Worm (Caenorhabditis elegans) whole organism, L3 larva: Measurements from ENCODE around the gene F23F1.6.
A peak's percentile ranks its signal among the peaks of the same experiment; 100 is the strongest.

Experiments used
- R02D3.7 ChIP-seq: fragments of 150-350 bp; optimal IDR thresholded peaks from 2 replicates; lab custom pipeline; 2014; ENCODE audit warnings: missing biosample characterization, missing genetic modification characterization
- ZK546.5 ChIP-seq: sonication (generic microtip); optimal IDR thresholded peaks from 2 replicates; lab custom pipeline; 2017; ENCODE audit warnings: missing biosample characterization, missing genetic modification characterization
- ama-1 ChIP-seq: fragments of 150-350 bp; optimal IDR thresholded peaks from 2 replicates; lab custom pipeline; 2018
- ceh-16 ChIP-seq: sonication (generic microtip); optimal IDR thresholded peaks from 2 replicates; lab custom pipeline; 2017; ENCODE audit warnings: missing biosample characterization, missing genetic modification characterization
- ceh-28 ChIP-seq: fragments of 150-350 bp; optimal IDR thresholded peaks from 2 replicates; lab custom pipeline; 2014; ENCODE audit warnings: missing biosample characterization, missing genetic modification reagents, missing genetic modification characterization
- ceh-82 ChIP-seq: fragments of 150-350 bp; optimal IDR thresholded peaks from 2 replicates; lab custom pipeline; 2014; ENCODE audit warnings: missing biosample characterization, missing genetic modification characterization
- daf-12 ChIP-seq: fragments of 150-350 bp; optimal IDR thresholded peaks from 2 replicates; lab custom pipeline; 2014; ENCODE audit warnings: missing biosample characterization, missing genetic modification reagents, missing genetic modification characterization
- egl-27 ChIP-seq: sonication (generic microtip); optimal IDR thresholded peaks from 4 replicates; lab custom pipeline; 2017; ENCODE audit warnings: missing biosample characterization, missing genetic modification reagents, missing genetic modification characterization
- elt-1 ChIP-seq: fragments of 150-350 bp; optimal IDR thresholded peaks from 2 replicates; lab custom pipeline; 2014; ENCODE audit warnings: missing biosample characterization, missing genetic modification characterization
- elt-2 ChIP-seq: sonication (generic microtip); optimal IDR thresholded peaks from 2 replicates; lab custom pipeline; 2016; ENCODE audit warnings: missing genetic modification reagents, mild to moderate bottlenecking, missing genetic modification characterization, missing compliant biosample characterization
- elt-3 ChIP-seq, 3 experiments: fragments of 150-350 bp in 1 of 3; sonication (generic microtip) in 2 of 3; optimal IDR thresholded peaks; 2 replicates in 2 of 3; 4 replicates in 1 of 3; lab custom pipeline; 2014 to 2017; ENCODE audit warnings: missing biosample characterization in 3 of 3, missing genetic modification characterization in 3 of 3
- eor-1 ChIP-seq, 2 experiments: fragments of 150-350 bp; optimal IDR thresholded peaks; 2 replicates each; lab custom pipeline; 2014 to 2018; ENCODE audit warnings: missing biosample characterization in 2 of 2, missing genetic modification characterization in 2 of 2
- fkh-10 ChIP-seq: sonication (generic microtip); optimal IDR thresholded peaks from 2 replicates; lab custom pipeline; 2017; ENCODE audit warnings: missing biosample characterization, missing genetic modification reagents, missing genetic modification characterization
- fkh-2 ChIP-seq: fragments of 150-350 bp; optimal IDR thresholded peaks from 2 replicates; lab custom pipeline; 2014; ENCODE audit warnings: missing biosample characterization, missing genetic modification reagents, missing genetic modification characterization
- fos-1 ChIP-seq: fragments of 150-350 bp; optimal IDR thresholded peaks from 2 replicates; lab custom pipeline; 2014; ENCODE audit warnings: missing biosample characterization, missing genetic modification characterization
- hmg-11 ChIP-seq: sonication (generic microtip); optimal IDR thresholded peaks from 2 replicates; lab custom pipeline; 2016; ENCODE audit warnings: missing genetic modification characterization, missing compliant biosample characterization
- jun-1 ChIP-seq: fragments of 150-350 bp; optimal IDR thresholded peaks from 2 replicates; lab custom pipeline; 2014; ENCODE audit warnings: missing biosample characterization, missing genetic modification reagents, missing genetic modification characterization
- lin-15B ChIP-seq: fragments of 150-350 bp; optimal IDR thresholded peaks from 2 replicates; lab custom pipeline; 2014; ENCODE audit warnings: missing biosample characterization, missing genetic modification characterization
- lin-39 ChIP-seq: fragments of 150-350 bp; optimal IDR thresholded peaks from 2 replicates; lab custom pipeline; 2018; ENCODE audit warnings: missing biosample characterization, missing genetic modification reagents, missing genetic modification characterization
- lsy-12 ChIP-seq: sonication (generic microtip); optimal IDR thresholded peaks from 2 replicates; lab custom pipeline; 2016; ENCODE audit warnings: mild to moderate bottlenecking, missing genetic modification characterization, missing compliant biosample characterization
- mdl-1 ChIP-seq: fragments of 150-350 bp; optimal IDR thresholded peaks from 2 replicates; lab custom pipeline; 2014; ENCODE audit warnings: missing biosample characterization, missing genetic modification characterization
- mml-1 ChIP-seq: fragments of 150-350 bp; sonication (generic microtip); optimal IDR thresholded peaks from 3 replicates; lab custom pipeline; 2014; ENCODE audit warnings: missing biosample characterization, missing genetic modification characterization
- nfya-1 ChIP-seq: sonication (generic microtip); optimal IDR thresholded peaks from 2 replicates; lab custom pipeline; 2017; ENCODE audit warnings: missing genetic modification characterization, mild to moderate bottlenecking, missing compliant biosample characterization, antibody characterized with exemption, moderate library complexity; ENCODE audit not compliant: insufficient read depth
- nhr-12 ChIP-seq: fragments of 150-350 bp; optimal IDR thresholded peaks from 2 replicates; lab custom pipeline; 2014; ENCODE audit warnings: missing biosample characterization, missing genetic modification characterization
- nhr-23 ChIP-seq: fragments of 150-350 bp; optimal IDR thresholded peaks from 2 replicates; lab custom pipeline; 2014; ENCODE audit warnings: missing biosample characterization, missing genetic modification reagents, missing genetic modification characterization
- nhr-237 ChIP-seq: fragments of 150-350 bp; optimal IDR thresholded peaks from 2 replicates; lab custom pipeline; 2014; ENCODE audit warnings: missing biosample characterization, missing genetic modification characterization
- nhr-25 ChIP-seq: sonication (generic microtip); optimal IDR thresholded peaks from 2 replicates; lab custom pipeline; 2017; ENCODE audit warnings: missing biosample characterization, missing genetic modification characterization
- nhr-28 ChIP-seq: fragments of 150-350 bp; optimal IDR thresholded peaks from 2 replicates; lab custom pipeline; 2014; ENCODE audit warnings: missing biosample characterization, missing genetic modification characterization
- nhr-67 ChIP-seq: fragments of 150-350 bp; optimal IDR thresholded peaks from 2 replicates; lab custom pipeline; 2014; ENCODE audit warnings: missing biosample characterization, missing genetic modification characterization
- nhr-76 ChIP-seq: fragments of 150-350 bp; sonication (generic microtip); optimal IDR thresholded peaks from 5 replicates; lab custom pipeline; 2014; ENCODE audit warnings: missing biosample characterization, missing genetic modification characterization
- nhr-77 ChIP-seq: fragments of 150-350 bp; optimal IDR thresholded peaks from 2 replicates; lab custom pipeline; 2014; ENCODE audit warnings: missing biosample characterization, missing genetic modification characterization
- pha-4 ChIP-seq: fragments of 150-350 bp; optimal IDR thresholded peaks from 2 replicates; lab custom pipeline; 2014; ENCODE audit warnings: missing biosample characterization, missing genetic modification reagents, missing genetic modification characterization
- pqm-1 ChIP-seq: fragments of 150-350 bp; optimal IDR thresholded peaks from 2 replicates; lab custom pipeline; 2017; ENCODE audit warnings: missing biosample characterization, missing genetic modification characterization, inconsistent platforms
- sea-2 ChIP-seq: fragments of 150-350 bp; sonication (generic microtip); optimal IDR thresholded peaks from 4 replicates; lab custom pipeline; 2014; ENCODE audit warnings: missing biosample characterization, missing genetic modification reagents, missing genetic modification characterization
- snpc-4 ChIP-seq: fragments of 150-350 bp; optimal IDR thresholded peaks from 2 replicates; lab custom pipeline; 2014; ENCODE audit warnings: missing biosample characterization, missing genetic modification characterization
- tbx-2 ChIP-seq: sonication (generic microtip); optimal IDR thresholded peaks from 2 replicates; lab custom pipeline; 2016; ENCODE audit warnings: mild to moderate bottlenecking, missing genetic modification characterization, missing compliant biosample characterization
- unc-39 ChIP-seq: sonication (generic microtip); optimal IDR thresholded peaks from 4 replicates; lab custom pipeline; 2017; ENCODE audit warnings: missing biosample characterization, missing genetic modification characterization
- unc-62 ChIP-seq: fragments of 150-350 bp; sonication (generic microtip); optimal IDR thresholded peaks from 4 replicates; lab custom pipeline; 2014; ENCODE audit warnings: missing biosample characterization, missing genetic modification reagents, missing genetic modification characterization
- zag-1 ChIP-seq: fragments of 150-350 bp; optimal IDR thresholded peaks from 2 replicates; lab custom pipeline; 2014; ENCODE audit warnings: missing biosample characterization, missing genetic modification characterization
- ztf-11 ChIP-seq: fragments of 150-350 bp; optimal IDR thresholded peaks from 2 replicates; lab custom pipeline; 2014; ENCODE audit warnings: missing biosample characterization, missing genetic modification characterization
- ztf-4 ChIP-seq: fragments of 150-350 bp; optimal IDR thresholded peaks from 2 replicates; lab custom pipeline; 2014; ENCODE audit warnings: missing biosample characterization, missing genetic modification characterization

Gene F23F1.6

DNA sequence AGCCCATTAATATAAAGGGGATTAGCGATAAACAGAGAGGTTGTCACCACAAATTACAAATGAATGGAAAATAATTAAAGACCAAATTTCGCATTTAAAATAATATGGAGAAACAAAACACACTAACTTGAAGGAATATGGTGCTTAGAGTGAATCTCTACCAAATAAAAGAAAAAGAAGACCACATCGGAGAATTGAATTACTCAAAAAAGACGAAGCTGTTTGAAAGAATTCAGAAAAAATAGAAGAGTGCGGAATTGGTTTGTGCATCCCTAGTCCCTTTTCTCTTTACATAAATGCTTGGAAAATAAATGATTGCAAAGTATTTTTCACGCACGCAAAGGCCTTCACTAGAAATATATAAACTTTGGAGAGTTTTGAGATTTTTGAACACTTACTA lies 36.8 kb upstream of the F23F1.6 start:
- TF ChIP-seq ama-1 (lab: Kevin White, UChicago) = no peak
- no peak for TF ChIP-seq nfya-1 (tag; lab: Kevin White, UChicago)
- TF ChIP-seq, all 47 proteins: peak for 0

ce11 chrII:73329-73728 lies 36.2 kb upstream of the F23F1.6 start:
- no peak for TF ChIP-seq ztf-4 (tag; lab: Kevin White, UChicago)
- peak; percentile 95 for TF ChIP-seq fkh-10 (GFP tag; lab: Kevin White, UChicago)

DNA sequence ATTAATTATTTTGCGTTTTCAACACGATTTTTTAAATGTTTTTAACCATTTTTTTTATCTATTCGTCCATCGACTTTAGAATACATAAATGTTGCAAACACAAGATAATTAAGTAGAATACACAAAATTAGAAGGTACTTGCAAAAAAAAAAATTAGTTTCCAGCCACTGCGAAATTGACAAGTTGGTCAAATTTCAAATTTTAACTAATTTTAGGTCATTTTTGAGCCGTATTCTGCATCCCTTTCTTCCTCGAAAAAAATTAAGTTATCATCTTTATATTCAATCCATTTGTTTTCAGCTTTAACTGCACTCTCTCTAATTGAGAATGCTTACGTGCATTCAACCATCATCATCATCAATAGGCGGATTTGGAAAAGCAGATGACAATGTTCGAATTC lies 32.2 kb upstream of the F23F1.6 start, which contains the start of gene egl-26:
Gene egl-26 (plus strand): TSS at position 301 of the 400 bp plus-strand sequence.
- TF ChIP-seq fkh-10 (GFP tag; lab: Kevin White, UChicago) (no peak), pha-4 (tag; lab: Kevin White, UChicago) (no peak), ztf-11 (tag; lab: Kevin White, UChicago) (no peak), fos-1 (tag; lab: Kevin White, UChicago) (no peak), nhr-67 (tag; lab: Kevin White, UChicago) (no peak), daf-12 (no peak), lin-15B (tag; lab: Kevin White, UChicago) (no peak), lin-39 (tag; lab: Kevin White, UChicago) (no peak), egl-27 (tag; lab: Kevin White, UChicago) (no peak), ZK546.5 (no peak), nhr-12 (tag; lab: Kevin White, UChicago) (no peak), eor-1 (tag; optimal IDR thresholded peaks at IDR 0.05; lab: Kevin White, UChicago) (no peak), ama-1 (lab: Kevin White, UChicago) (no peak), elt-2 (tag; lab: Kevin White, UChicago) (no peak), snpc-4 (no peak), nhr-25 (no peak)
- TF ChIP-seq, all 47 proteins: peak for 0

ce11 chrII:68757-69156 lies 31.6 kb upstream of the F23F1.6 start:
- no peak for TF ChIP-seq nhr-28 (tag; lab: Kevin White, UChicago)
- no peak for TF ChIP-seq sea-2 (GFP tag; lab: Kevin White, UChicago)
- no peak for TF ChIP-seq unc-62 (GFP tag; lab: Kevin White, UChicago)
- TF ChIP-seq nhr-25 = no peak
- TF ChIP-seq lsy-12 (tag; lab: Kevin White, UChicago) = no peak
- TF ChIP-seq nhr-67 (tag; lab: Kevin White, UChicago) = no peak
- TF ChIP-seq ztf-11 (tag; lab: Kevin White, UChicago) = no peak
- no peak for TF ChIP-seq mml-1 (tag; lab: Kevin White, UChicago)
- TF ChIP-seq nhr-23 = no peak
- no peak for TF ChIP-seq nhr-77 (tag; lab: Kevin White, UChicago)
- no peak for TF ChIP-seq fkh-2 (tag; lab: Kevin White, UChicago)
- TF ChIP-seq egl-27 (tag; lab: Kevin White, UChicago) = no peak
- no peak for TF ChIP-seq elt-3 (tag; optimal IDR thresholded peaks at IDR 0.05; lab: Kevin White, UChicago)
- no peak for TF ChIP-seq pha-4 (tag; lab: Kevin White, UChicago)
- TF ChIP-seq ceh-82 (tag; lab: Kevin White, UChicago) = no peak
- no peak for TF ChIP-seq R02D3.7
- TF ChIP-seq unc-39 (tag; lab: Kevin White, UChicago) = no peak

DNA sequence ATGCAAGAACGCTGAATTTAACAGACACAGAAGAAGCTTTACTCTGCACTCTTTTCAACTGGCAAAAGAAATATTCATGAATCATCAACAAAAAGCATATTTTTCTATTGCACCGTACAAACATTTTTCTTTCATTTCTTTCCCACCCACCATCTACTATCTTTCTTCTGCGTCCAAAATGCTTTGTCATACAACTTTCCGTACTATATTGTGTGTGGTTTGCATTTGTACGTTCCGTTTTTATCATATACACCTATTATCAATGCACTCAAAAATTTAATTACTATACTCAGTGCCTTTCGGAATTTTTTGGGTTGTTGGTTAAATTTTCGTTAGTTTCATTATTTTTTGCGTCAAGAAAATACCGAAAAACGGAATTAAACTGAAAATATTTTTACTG lies 30.6 kb upstream of the F23F1.6 start:
- TF ChIP-seq elt-2 (tag; lab: Kevin White, UChicago) = peak; percentile 41
- peak; percentile 27 for TF ChIP-seq pqm-1 (tag; lab: Kevin White, UChicago)
- TF ChIP-seq ceh-16 (tag; lab: Kevin White, UChicago) = no peak

ce11 chrII:66322-66721 lies 29.2 kb upstream of the F23F1.6 start:
- TF ChIP-seq nhr-12 (tag; lab: Kevin White, UChicago) (no peak), mdl-1 (tag; lab: Kevin White, UChicago) (no peak), sea-2 (GFP tag; lab: Kevin White, UChicago) (no peak), nhr-67 (tag; lab: Kevin White, UChicago) (no peak), fkh-2 (tag; lab: Kevin White, UChicago) (no peak), jun-1 (peak; percentile 28), ceh-28 (tag; lab: Kevin White, UChicago) (no peak), nhr-77 (tag; lab: Kevin White, UChicago) (no peak), fkh-10 (GFP tag; lab: Kevin White, UChicago) (no peak), zag-1 (tag; lab: Kevin White, UChicago) (no peak), tbx-2 (no peak), ceh-82 (tag; lab: Kevin White, UChicago) (no peak), ceh-16 (tag; lab: Kevin White, UChicago) (no peak), nhr-23 (peak; percentile 76), lin-15B (tag; lab: Kevin White, UChicago) (no peak), ama-1 (lab: Kevin White, UChicago) (no peak), elt-1 (tag; lab: Kevin White, UChicago) (no peak), nhr-25 (peak; percentile 90), nhr-237 (tag; lab: Kevin White, UChicago) (no peak), R02D3.7 (no peak), unc-39 (tag; lab: Kevin White, UChicago) (no peak), lsy-12 (tag; lab: Kevin White, UChicago) (no peak), hmg-11 (tag; lab: Kevin White, UChicago) (peak; percentile 56), fos-1 (tag; lab: Kevin White, UChicago) (no peak), lin-39 (tag; lab: Kevin White, UChicago) (peak; percentile 3), nhr-76 (tag; lab: Kevin White, UChicago) (no peak), snpc-4 (no peak), ZK546.5 (no peak)
